Worm (Caenorhabditis elegans) whole organism, L4 larva: ENCODE results near the gene T19C3.5.

ENCODE experiments used
- Y105C5A.15 ChIP-seq: fragments of 200-800 bp; sonication (Bioruptor generic); IDR thresholded peaks from 2 replicates; pipeline ENCODE4 v1.3.6; 2022; ENCODE audit warnings: missing genetic modification characterization, missing compliant biosample characterization
- Y48G9A.11 ChIP-seq: fragments of 200-800 bp; sonication (Bioruptor generic); IDR thresholded peaks from 2 replicates; pipeline ENCODE4 v1.3.6; 2022; ENCODE audit warnings: missing genetic modification reagents, missing genetic modification characterization, missing compliant biosample characterization
- Y5F2A.4 ChIP-seq: fragments of 200-800 bp; sonication (Bioruptor generic); optimal IDR thresholded peaks from 2 replicates; lab custom pipeline; 2018; ENCODE audit warnings: mild to moderate bottlenecking, missing genetic modification characterization, missing compliant biosample characterization
- aly-2 ChIP-seq: sonication (generic microtip); optimal IDR thresholded peaks from 2 replicates; lab custom pipeline; 2018; ENCODE audit warnings: missing biosample characterization, missing genetic modification characterization
- ceh-44 ChIP-seq: fragments of 200-800 bp; sonication (Bioruptor generic); IDR thresholded peaks from 2 replicates; pipeline ENCODE4 v1.3.6; 2022; ENCODE audit warnings: missing genetic modification reagents, missing genetic modification characterization, missing compliant biosample characterization
- daf-16 ChIP-seq, 3 experiments: sonication (generic microtip); optimal IDR thresholded peaks; 2 replicates each; lab custom pipeline; 2016 to 2017; ENCODE audit warnings: missing genetic modification characterization in 3 of 3, missing genetic modification reagents in 3 of 3, mild to moderate bottlenecking in 2 of 3, missing compliant biosample characterization in 2 of 3, missing biosample characterization in 1 of 3, moderate library complexity in 1 of 3
- daf-8 ChIP-seq: fragments of 200-800 bp; sonication (Bioruptor generic); IDR thresholded peaks from 2 replicates; pipeline ENCODE4 v1.3.6; 2022; ENCODE audit warnings: missing genetic modification characterization, missing compliant biosample characterization
- dpl-1 ChIP-seq: fragments of 150-350 bp; optimal IDR thresholded peaks from 2 replicates; lab custom pipeline; 2014; ENCODE audit warnings: missing biosample characterization, missing genetic modification reagents, missing genetic modification characterization
- duxl-1 ChIP-seq: sonication (generic microtip); optimal IDR thresholded peaks from 2 replicates; lab custom pipeline; 2016; ENCODE audit warnings: mild to moderate bottlenecking, missing genetic modification characterization, moderate library complexity, missing compliant biosample characterization; ENCODE audit not compliant: poor library complexity
- dve-1 ChIP-seq: sonication (generic microtip); optimal IDR thresholded peaks from 2 replicates; lab custom pipeline; 2017; ENCODE audit warnings: antibody characterized with exemption, mild to moderate bottlenecking, missing genetic modification characterization, missing compliant biosample characterization; ENCODE audit not compliant: insufficient read depth
- egl-27 ChIP-seq: sonication (generic microtip); optimal IDR thresholded peaks from 3 replicates; lab custom pipeline; 2017; ENCODE audit warnings: missing biosample characterization, missing genetic modification reagents, missing genetic modification characterization
- fkh-10 ChIP-seq: fragments of 150-350 bp; optimal IDR thresholded peaks from 2 replicates; lab custom pipeline; 2014; ENCODE audit warnings: missing biosample characterization, missing genetic modification reagents, missing genetic modification characterization
- fos-1 ChIP-seq: fragments of 150-350 bp; optimal IDR thresholded peaks from 2 replicates; lab custom pipeline; 2014; ENCODE audit warnings: missing biosample characterization, missing genetic modification characterization
- hlh-11 ChIP-seq: fragments of 200-800 bp; sonication (Bioruptor generic); optimal IDR thresholded peaks from 2 replicates; lab custom pipeline; 2018; ENCODE audit warnings: mild to moderate bottlenecking, missing genetic modification characterization, missing compliant biosample characterization
- hlh-30 ChIP-seq: sonication (generic microtip); optimal IDR thresholded peaks from 2 replicates; lab custom pipeline; 2017; ENCODE audit warnings: antibody characterized with exemption, mild to moderate bottlenecking, missing genetic modification characterization, missing compliant biosample characterization; ENCODE audit not compliant: insufficient read depth
- hmg-1.1 ChIP-seq: fragments of 200-800 bp; sonication (Bioruptor generic); IDR thresholded peaks from 2 replicates; pipeline ENCODE4 v1.3.6; 2022; ENCODE audit warnings: missing genetic modification reagents, missing genetic modification characterization, missing compliant biosample characterization
- jun-1 ChIP-seq: fragments of 150-350 bp; optimal IDR thresholded peaks from 2 replicates; lab custom pipeline; 2014; ENCODE audit warnings: missing biosample characterization, missing genetic modification reagents, missing genetic modification characterization
- lin-1 ChIP-seq: fragments of 200-800 bp; sonication (Bioruptor generic); IDR thresholded peaks from 2 replicates; pipeline ENCODE4 v1.3.6; 2022; ENCODE audit warnings: missing genetic modification reagents, missing genetic modification characterization, missing compliant biosample characterization
- lin-13 ChIP-seq: fragments of 150-350 bp; optimal IDR thresholded peaks from 2 replicates; lab custom pipeline; 2014; ENCODE audit warnings: missing biosample characterization, missing genetic modification reagents, missing genetic modification characterization
- lin-15B ChIP-seq: fragments of 150-350 bp; sonication (generic microtip); optimal IDR thresholded peaks from 3 replicates; lab custom pipeline; 2014; ENCODE audit warnings: missing biosample characterization, missing genetic modification characterization
- lin-29 ChIP-seq: fragments of 200-800 bp; sonication (Bioruptor generic); IDR thresholded peaks from 2 replicates; pipeline ENCODE4 v1.3.6; 2022; ENCODE audit warnings: missing genetic modification reagents, missing genetic modification characterization, missing compliant biosample characterization
- lin-38 ChIP-seq: fragments of 200-800 bp; sonication (Bioruptor generic); IDR thresholded peaks from 2 replicates; pipeline ENCODE4 v1.3.6; 2022; ENCODE audit warnings: missing genetic modification reagents, missing genetic modification characterization, missing compliant biosample characterization
- lir-3 ChIP-seq: sonication (generic microtip); optimal IDR thresholded peaks from 2 replicates; lab custom pipeline; 2016; ENCODE audit warnings: mild to moderate bottlenecking, missing genetic modification characterization, missing compliant biosample characterization
- lsy-2 ChIP-seq, 2 experiments: fragments of 150-350 bp in 1 of 2; sonication (generic microtip) in 1 of 2; optimal IDR thresholded peaks; 2 replicates each; lab custom pipeline; 2014 to 2017; ENCODE audit warnings: missing biosample characterization in 2 of 2, missing genetic modification characterization in 2 of 2
- mdl-1 ChIP-seq, 2 experiments: fragments of 150-350 bp in 1 of 2; sonication (generic microtip) in 1 of 2; optimal IDR thresholded peaks; 2 replicates each; lab custom pipeline; 2014 to 2017; ENCODE audit warnings: missing biosample characterization in 2 of 2, missing genetic modification characterization in 2 of 2
- mep-1 ChIP-seq: fragments of 150-350 bp; sonication (generic microtip); optimal IDR thresholded peaks from 3 replicates; lab custom pipeline; 2014; ENCODE audit warnings: missing biosample characterization, missing genetic modification characterization
- mes-2 ChIP-seq: sonication (generic microtip); optimal IDR thresholded peaks from 2 replicates; lab custom pipeline; 2016; ENCODE audit warnings: missing genotype, mild to moderate bottlenecking, missing genetic modification characterization, missing compliant biosample characterization; ENCODE audit not compliant: poor library complexity, severe bottlenecking
- mxl-2 ChIP-seq: fragments of 200-800 bp; sonication (Bioruptor generic); conservative IDR thresholded peaks from 2 replicates; pipeline ENCODE4 v1.3.6; 2022; ENCODE audit warnings: missing genetic modification reagents, missing genetic modification characterization, missing compliant biosample characterization
- nhr-102 ChIP-seq: sonication (generic microtip); optimal IDR thresholded peaks from 2 replicates; lab custom pipeline; 2016; ENCODE audit warnings: mild to moderate bottlenecking, missing genetic modification characterization, moderate library complexity, missing compliant biosample characterization
- nhr-42 ChIP-seq: fragments of 200-800 bp; sonication (Bioruptor generic); IDR thresholded peaks from 2 replicates; pipeline ENCODE4 v1.3.6; 2022; ENCODE audit warnings: missing genetic modification characterization, missing compliant biosample characterization
- nhr-48 ChIP-seq: sonication (generic microtip); optimal IDR thresholded peaks from 2 replicates; lab custom pipeline; 2016; ENCODE audit warnings: mild to moderate bottlenecking, missing genetic modification characterization, missing compliant biosample characterization
- php-3 ChIP-seq: fragments of 200-800 bp; sonication (Bioruptor generic); IDR thresholded peaks from 2 replicates; pipeline ENCODE4 v1.3.6; 2022; ENCODE audit warnings: missing genetic modification reagents, missing genetic modification characterization, missing compliant biosample characterization
- pqm-1 ChIP-seq: sonication (generic microtip); optimal IDR thresholded peaks from 2 replicates; lab custom pipeline; 2017; ENCODE audit warnings: missing biosample characterization, missing genetic modification characterization
- saeg-2 ChIP-seq: fragments of 200-800 bp; sonication (Bioruptor generic); IDR thresholded peaks from 2 replicates; pipeline ENCODE4 v1.3.6; 2022; ENCODE audit warnings: missing genetic modification reagents, missing genetic modification characterization, missing compliant biosample characterization
- set-16 ChIP-seq: fragments of 200-800 bp; sonication (Bioruptor generic); IDR thresholded peaks from 2 replicates; pipeline ENCODE4 v1.3.6; 2022; ENCODE audit warnings: missing genetic modification reagents, missing genetic modification characterization, missing compliant biosample characterization
- skn-1 ChIP-seq: fragments of 150-350 bp; optimal IDR thresholded peaks from 2 replicates; lab custom pipeline; 2014; ENCODE audit warnings: missing biosample characterization, missing genetic modification characterization
- snpc-1.2 ChIP-seq: fragments of 200-800 bp; sonication (Bioruptor generic); IDR thresholded peaks from 2 replicates; pipeline ENCODE4 v1.3.6; 2022; ENCODE audit warnings: missing genetic modification reagents, missing genetic modification characterization, missing compliant biosample characterization
- tag-97 ChIP-seq: fragments of 200-800 bp; sonication (Bioruptor generic); IDR thresholded peaks from 2 replicates; pipeline ENCODE4 v1.3.6; 2022; ENCODE audit warnings: missing genetic modification characterization, missing compliant biosample characterization
- unc-62 ChIP-seq, 3 experiments: fragments of 150-350 bp in 1 of 3; sonication (generic microtip); optimal IDR thresholded peaks in 2 of 3; peaks in 1 of 3; 1 replicate in 1 of 3; 2 replicates in 2 of 3; lab custom pipeline; 2014 to 2017; ENCODE audit warnings: missing biosample characterization in 3 of 3, missing genetic modification characterization in 3 of 3, missing genetic modification reagents in 3 of 3, missing genotype in 1 of 3

Gene T19C3.5

ce11 chrIII:640198-640803 lies 12.6 kb upstream of the T19C3.5 start, which contains the start of the genes tag-266 and tag-267 (continued):
- TF ChIP-seq mdl-1 (tag; optimal IDR thresholded peaks at IDR 0.05; lab: Kevin White, UChicago) = peak in 1 of 2 experiments; percentile 27
- TF ChIP-seq php-3 (GFP tag; lab: Robert Waterston, UW) = no peak
- TF ChIP-seq egl-27 (tag; lab: Kevin White, UChicago) = no peak
- TF ChIP-seq lin-15B = no peak
- TF ChIP-seq, all 104 proteins: peak for 26

- 0 out of 2 replicates have a peak, but pooled peaks have one; percentile 7 for TF ChIP-seq lin-38 (GFP tag; lab: Robert Waterston, UW)
- no peak for TF ChIP-seq pqm-1 (tag; lab: Kevin White, UChicago)
- TF ChIP-seq saeg-2 (GFP tag; lab: Robert Waterston, UW) = no peak
- TF ChIP-seq, all 104 proteins: peak for 1
Measured at ce11 chrIII:638319-638718, 10.6 kb upstream of the T19C3.5 start, which contains the start of gene sbds-1. Gene sbds-1, minus strand, starts transcription at chrIII:638419.

- TF ChIP-seq fkh-10 = no peak
- no peak for TF ChIP-seq lin-29 (GFP tag; lab: Robert Waterston, UW)
- no peak for TF ChIP-seq duxl-1 (tag; lab: Kevin White, UChicago)
- TF ChIP-seq lin-38 (GFP tag; lab: Robert Waterston, UW) = no peak
- TF ChIP-seq mxl-2 (GFP tag; lab: Robert Waterston, UW) = no peak
- no peak for TF ChIP-seq fos-1 (tag; lab: Kevin White, UChicago)
- no peak for TF ChIP-seq skn-1 (tag; lab: Kevin White, UChicago)
- TF ChIP-seq aly-2 (tag; lab: Kevin White, UChicago) = no peak
- no peak for TF ChIP-seq set-16 (GFP tag; lab: Robert Waterston, UW)
- no peak for TF ChIP-seq Y5F2A.4 (GFP tag; lab: Kevin White, UChicago)
- TF ChIP-seq hlh-11 (tag; lab: Kevin White, UChicago) = no peak
- TF ChIP-seq tag-97 (GFP tag; lab: Robert Waterston, UW) = no peak
- TF ChIP-seq lir-3 (tag; lab: Kevin White, UChicago) = no peak
- TF ChIP-seq lin-13 (GFP tag; lab: Kevin White, UChicago) = no peak
- TF ChIP-seq unc-62 (GFP tag; optimal IDR thresholded peaks at IDR 0.05 in 1 of 2; lab: Kevin White, UChicago) = no peak
- no peak for TF ChIP-seq unc-62 (tag; optimal IDR thresholded peaks at IDR 0.05; lab: Kevin White, UChicago)
- no peak for TF ChIP-seq php-3 (GFP tag; lab: Robert Waterston, UW)
- no peak for TF ChIP-seq nhr-48 (tag; lab: Kevin White, UChicago)
Measured at ce11 chrIII:636067-636466, 8.3 kb upstream of the T19C3.5 start, which contains the start of gene T19C3.7. Gene T19C3.7, minus strand, starts transcription at chrIII:636167.

ce11 chrIII:634618-635017 lies 6.9 kb upstream of the T19C3.5 start, which contains the start of gene fem-2:
Gene fem-2, minus strand, starts transcription at chrIII:634626.
- no peak for TF ChIP-seq lin-13 (GFP tag; lab: Kevin White, UChicago)
- peak; percentile 30 for TF ChIP-seq mep-1 (tag; lab: Kevin White, UChicago)
- TF ChIP-seq hlh-30 (tag; lab: Kevin White, UChicago) = peak; percentile 40
- TF ChIP-seq lsy-2 (tag; optimal IDR thresholded peaks at IDR 0.05; lab: Kevin White, UChicago) = peak in 1 of 2 experiments; percentile 58
- peak; percentile 59 for TF ChIP-seq lin-38 (GFP tag; lab: Robert Waterston, UW)
- TF ChIP-seq nhr-42 (GFP tag; lab: Robert Waterston, UW) = no peak
- no peak for TF ChIP-seq egl-27 (tag; lab: Kevin White, UChicago)
- TF ChIP-seq snpc-1.2 (GFP tag; lab: Robert Waterston, UW) = no peak
- TF ChIP-seq Y48G9A.11 (GFP tag; lab: Robert Waterston, UW) = no peak
- TF ChIP-seq nhr-102 (tag; lab: Kevin White, UChicago) = no peak
- TF ChIP-seq dve-1 (tag; lab: Kevin White, UChicago) = peak; percentile 34
- peak; percentile 33; the same call in 1 of the 2 replicates for TF ChIP-seq hmg-1.1
- no peak for TF ChIP-seq fkh-10
- TF ChIP-seq mes-2 (tag; lab: Kevin White, UChicago) = peak; percentile 61
- TF ChIP-seq daf-16 (GFP tag; optimal IDR thresholded peaks at IDR 0.05; lab: Kevin White, UChicago) = no peak
- TF ChIP-seq daf-16 (tag; optimal IDR thresholded peaks at IDR 0.05; lab: Kevin White, UChicago) = peak; percentile 13
- TF ChIP-seq Y105C5A.15 (GFP tag; lab: Robert Waterston, UW) = no peak
- TF ChIP-seq jun-1 (tag; lab: Kevin White, UChicago) = no peak
- no peak for TF ChIP-seq daf-8 (GFP tag; lab: Robert Waterston, UW)
- TF ChIP-seq dpl-1 (GFP tag; lab: Kevin White, UChicago) = peak; percentile 22
- TF ChIP-seq lin-1 = no peak
- no peak for TF ChIP-seq ceh-44 (GFP tag; lab: Robert Waterston, UW)
- TF ChIP-seq, all 104 proteins: peak for 9
